Fruit fly (Drosophila melanogaster) whole organism, embryonic: Measurements from ENCODE around the gene Rtc1.

Experiments
- Atf6 ChIP-seq: fragments of 200-800 bp; sonication (Bioruptor generic); IDR thresholded peaks from 2 replicates; pipeline ENCODE4 v1.3.6; 2022; ENCODE audit warnings: missing biosample characterization, missing genetic modification characterization
- CG10147 ChIP-seq: fragments of 200-800 bp; sonication (Bioruptor generic); optimal IDR thresholded peaks from 2 replicates; lab custom pipeline; 2019; ENCODE audit warnings: missing biosample characterization, mild to moderate bottlenecking, missing genetic modification characterization, moderate library complexity
- CG10543 ChIP-seq: fragments of 200-800 bp; sonication (Bioruptor generic); optimal IDR thresholded peaks from 3 replicates; lab custom pipeline; 2017; ENCODE audit warnings: missing biosample characterization, mild to moderate bottlenecking, missing genetic modification characterization, moderate library complexity
- CG11560 ChIP-seq: fragments of 200-800 bp; sonication (Bioruptor generic); IDR thresholded peaks from 3 replicates; pipeline ENCODE4 v1.3.6; 2022; ENCODE audit warnings: missing biosample characterization, missing genetic modification characterization
- CG14050 ChIP-seq: fragments of 200-800 bp; sonication (Bioruptor generic); IDR thresholded peaks from 3 replicates; pipeline ENCODE4 v1.3.6; 2022; ENCODE audit warnings: missing biosample characterization, missing genetic modification characterization
- CG14441 ChIP-seq: fragments of 200-800 bp; sonication (Bioruptor generic); IDR thresholded peaks from 2 replicates; pipeline ENCODE4 v1.3.6; 2022; ENCODE audit warnings: missing biosample characterization, missing genetic modification characterization
- CG17361 ChIP-seq: fragments of 200-800 bp; sonication (Bioruptor generic); IDR thresholded peaks from 3 replicates; pipeline ENCODE4 v1.3.6; 2022; ENCODE audit warnings: missing biosample characterization, missing genetic modification characterization
- CG18011 ChIP-seq: fragments of 200-800 bp; sonication (Bioruptor generic); optimal IDR thresholded peaks from 2 replicates; lab custom pipeline; 2017; ENCODE audit warnings: missing biosample characterization, missing genetic modification characterization, mild to moderate bottlenecking, moderate library complexity, missing genotype
- CG31388 ChIP-seq: fragments of 200-800 bp; sonication (Bioruptor generic); optimal IDR thresholded peaks from 2 replicates; lab custom pipeline; 2016; ENCODE audit warnings: missing biosample characterization, missing genetic modification characterization
- CG34376 ChIP-seq: fragments of 200-800 bp; sonication (Bioruptor generic); optimal IDR thresholded peaks from 2 replicates; lab custom pipeline; 2018; ENCODE audit warnings: missing biosample characterization, mild to moderate bottlenecking, missing genetic modification characterization
- CG3838 ChIP-seq: fragments of 200-800 bp; sonication (Bioruptor generic); optimal IDR thresholded peaks from 3 replicates; lab custom pipeline; 2016; ENCODE audit warnings: missing biosample characterization, missing genetic modification characterization
- CG4820 ChIP-seq: fragments of 200-800 bp; sonication (Bioruptor generic); optimal IDR thresholded peaks from 3 replicates; lab custom pipeline; 2016; ENCODE audit warnings: missing biosample characterization, missing genetic modification characterization
- CG6175 ChIP-seq: fragments of 200-800 bp; sonication (Bioruptor generic); IDR thresholded peaks from 3 replicates; pipeline ENCODE4 v1.3.6; 2022; ENCODE audit warnings: missing biosample characterization, missing genetic modification characterization
- CG6272 ChIP-seq: fragments of 200-800 bp; sonication (Bioruptor generic); IDR thresholded peaks from 2 replicates; pipeline ENCODE4 v1.3.6; 2022; ENCODE audit warnings: missing biosample characterization, missing genetic modification characterization
- CG7745 ChIP-seq: fragments of 200-800 bp; sonication (Bioruptor generic); optimal IDR thresholded peaks from 2 replicates; lab custom pipeline; 2018; ENCODE audit warnings: missing biosample characterization, mild to moderate bottlenecking, missing genetic modification characterization, moderate library complexity
- CG9437 ChIP-seq: fragments of 200-800 bp; sonication (Bioruptor generic); optimal IDR thresholded peaks from 2 replicates; lab custom pipeline; 2018; ENCODE audit warnings: missing biosample characterization, mild to moderate bottlenecking, missing genetic modification characterization
- CHES-1-like ChIP-seq: fragments of 200-800 bp; sonication (Bioruptor generic); optimal IDR thresholded peaks from 2 replicates; lab custom pipeline; 2016; ENCODE audit warnings: missing biosample characterization, missing genetic modification characterization
- Dll ChIP-seq: fragments of 200-800 bp; sonication (Bioruptor generic); IDR thresholded peaks from 4 replicates; pipeline ENCODE4 v1.3.6; 2022; ENCODE audit warnings: missing biosample characterization, missing genetic modification characterization; ENCODE audit not compliant: partially characterized antibody
- E2f2 ChIP-seq: fragments of 200-800 bp; sonication (Bioruptor generic); IDR thresholded peaks from 2 replicates; pipeline ENCODE4 v1.3.6; 2022; ENCODE audit warnings: missing biosample characterization, missing genetic modification characterization
- Elba2 ChIP-seq: fragments of 200-800 bp; sonication (Bioruptor generic); optimal IDR thresholded peaks from 3 replicates; lab custom pipeline; 2016; ENCODE audit warnings: missing biosample characterization, missing genetic modification characterization
- Gsc ChIP-seq: fragments of 200-800 bp; sonication (Bioruptor generic); IDR thresholded peaks from 2 replicates; pipeline ENCODE4 v1.3.6; 2022; ENCODE audit warnings: missing biosample characterization, missing genetic modification characterization
- HLHmδ ChIP-seq: fragments of 200-800 bp; sonication (Bioruptor generic); optimal IDR thresholded peaks from 2 replicates; lab custom pipeline; 2018; ENCODE audit warnings: missing biosample characterization, mild to moderate bottlenecking, missing genetic modification characterization, moderate library complexity
- Hr3 ChIP-seq: fragments of 200-800 bp; sonication (Bioruptor generic); optimal IDR thresholded peaks from 3 replicates; lab custom pipeline; 2016; ENCODE audit warnings: missing biosample characterization, missing genetic modification characterization
- Hr39 ChIP-seq: fragments of >200 bp; optimal IDR thresholded peaks from 2 replicates; lab custom pipeline; 2017
- Sox100B ChIP-seq: fragments of 200-800 bp; sonication (Bioruptor generic); optimal IDR thresholded peaks from 3 replicates; lab custom pipeline; 2018; ENCODE audit warnings: missing biosample characterization, mild to moderate bottlenecking, missing genetic modification characterization
- Xbp1 ChIP-seq: fragments of 200-800 bp; sonication (Bioruptor generic); optimal IDR thresholded peaks from 3 replicates; lab custom pipeline; 2016; ENCODE audit warnings: missing biosample characterization, mild to moderate bottlenecking, missing genetic modification characterization
- Xrp1 ChIP-seq: fragments of 200-800 bp; sonication (Bioruptor generic); IDR thresholded peaks from 2 replicates; pipeline ENCODE4 v1.3.6; 2022; ENCODE audit warnings: missing biosample characterization, missing genetic modification characterization
- abd-A ChIP-seq: fragments of 200-800 bp; sonication (Bioruptor generic); optimal IDR thresholded peaks from 3 replicates; lab custom pipeline; 2019; ENCODE audit warnings: missing biosample characterization, mild to moderate bottlenecking, missing genetic modification characterization, moderate library complexity
- al ChIP-seq: fragments of 200-800 bp; sonication (Bioruptor generic); IDR thresholded peaks from 2 replicates; pipeline ENCODE4 v1.3.6; 2022; ENCODE audit warnings: missing biosample characterization, missing genetic modification characterization
- aop ChIP-seq: fragments of 200-800 bp; sonication (Bioruptor generic); IDR thresholded peaks from 2 replicates; pipeline ENCODE4 v1.3.6; 2022; ENCODE audit warnings: missing biosample characterization, missing genetic modification characterization
- bab2 ChIP-seq: fragments of 200-800 bp; sonication (Bioruptor generic); optimal IDR thresholded peaks from 2 replicates; lab custom pipeline; 2016; ENCODE audit warnings: missing biosample characterization, missing genetic modification characterization
- br ChIP-seq: fragments of >200 bp; optimal IDR thresholded peaks from 2 replicates; lab custom pipeline; 2017
- chif ChIP-seq, 2 experiments: fragments of 200-800 bp; sonication (Bioruptor generic); optimal IDR thresholded peaks; 3 replicates each; lab custom pipeline; 2016; ENCODE audit warnings: missing biosample characterization in 2 of 2, missing genetic modification characterization in 2 of 2
- chn ChIP-seq: fragments of 200-800 bp; sonication (Bioruptor generic); optimal IDR thresholded peaks from 2 replicates; lab custom pipeline; 2016; ENCODE audit warnings: missing biosample characterization, missing genetic modification characterization
- crp ChIP-seq, 2 experiments: fragments of 200-800 bp; sonication (Bioruptor generic); optimal IDR thresholded peaks; 2 replicates in 1 of 2; 3 replicates in 1 of 2; lab custom pipeline; 2017; ENCODE audit warnings: missing biosample characterization in 2 of 2, missing genetic modification characterization in 2 of 2, mild to moderate bottlenecking in 1 of 2, moderate library complexity in 1 of 2
- da ChIP-seq: fragments of 200-800 bp; sonication (Bioruptor generic); optimal IDR thresholded peaks from 2 replicates; lab custom pipeline; 2016; ENCODE audit warnings: missing biosample characterization, missing genetic modification characterization
- ems ChIP-seq: fragments of 200-800 bp; sonication (Bioruptor generic); optimal IDR thresholded peaks from 3 replicates; lab custom pipeline; 2016; ENCODE audit warnings: missing biosample characterization, missing genetic modification characterization
- ewg ChIP-seq: fragments of 200-800 bp; sonication (Bioruptor generic); optimal IDR thresholded peaks from 3 replicates; lab custom pipeline; 2017; ENCODE audit warnings: mild to moderate bottlenecking, missing biosample characterization, missing genetic modification reagents, missing genetic modification characterization
- gcm ChIP-seq: fragments of 200-800 bp; sonication (Bioruptor generic); optimal IDR thresholded peaks from 2 replicates; lab custom pipeline; 2019; ENCODE audit warnings: missing biosample characterization, mild to moderate bottlenecking, missing genetic modification characterization, moderate library complexity
- gt ChIP-seq: fragments of 200-800 bp; sonication (Bioruptor generic); IDR thresholded peaks from 2 replicates; pipeline ENCODE4 v1.3.6; 2022; ENCODE audit warnings: missing biosample characterization, missing genetic modification characterization
- kah ChIP-seq: fragments of 200-800 bp; sonication (Bioruptor generic); optimal IDR thresholded peaks from 2 replicates; lab custom pipeline; 2018; ENCODE audit warnings: missing biosample characterization, mild to moderate bottlenecking, missing genetic modification characterization
- klu ChIP-seq: fragments of 200-800 bp; sonication (Bioruptor generic); IDR thresholded peaks from 2 replicates; pipeline ENCODE4 v1.3.6; 2022; ENCODE audit warnings: missing biosample characterization, missing genetic modification characterization
- mam ChIP-seq: fragments of 200-800 bp; sonication (Bioruptor generic); optimal IDR thresholded peaks from 3 replicates; lab custom pipeline; 2016; ENCODE audit warnings: missing biosample characterization, missing genetic modification characterization
- otp ChIP-seq: fragments of 200-800 bp; sonication (Bioruptor generic); IDR thresholded peaks from 3 replicates; pipeline ENCODE4, ENCODE4 v1.3.6; 2022; ENCODE audit warnings: missing biosample characterization, missing genetic modification characterization
- pfk ChIP-seq: fragments of 200-800 bp; sonication (Bioruptor generic); optimal IDR thresholded peaks from 2 replicates; lab custom pipeline; 2018; ENCODE audit warnings: missing biosample characterization, mild to moderate bottlenecking, missing genetic modification characterization, moderate library complexity
- sc ChIP-seq, 3 experiments: fragments of >200 bp in 2 of 3; fragments of 200-800 bp in 1 of 3; sonication (Bioruptor generic) in 1 of 3; optimal IDR thresholded peaks; 2 replicates in 2 of 3; 3 replicates in 1 of 3; lab custom pipeline; 2017; ENCODE audit warnings: mild to moderate bottlenecking in 1 of 3, missing biosample characterization in 1 of 3, missing genetic modification characterization in 1 of 3, missing genetic modification reagents in 1 of 3
- scrt ChIP-seq: fragments of 200-800 bp; sonication (Bioruptor generic); optimal IDR thresholded peaks from 2 replicates; lab custom pipeline; 2018; ENCODE audit warnings: missing biosample characterization, mild to moderate bottlenecking, missing genetic modification characterization, moderate library complexity
- sob ChIP-seq: fragments of 200-800 bp; sonication (Bioruptor generic); IDR thresholded peaks from 2 replicates; pipeline ENCODE4 v1.3.6; 2022; ENCODE audit warnings: missing biosample characterization, missing genetic modification characterization
- sqz ChIP-seq: fragments of 200-800 bp; sonication (Bioruptor generic); optimal IDR thresholded peaks from 3 replicates; lab custom pipeline; 2018; ENCODE audit warnings: missing biosample characterization, mild to moderate bottlenecking, missing genetic modification characterization
- vnd ChIP-seq: fragments of 200-800 bp; sonication (Bioruptor generic); IDR thresholded peaks from 3 replicates; pipeline ENCODE4 v1.3.6; 2022; ENCODE audit warnings: missing biosample characterization, missing genetic modification characterization; ENCODE audit not compliant: partially characterized antibody
- vvl ChIP-seq: fragments of 200-800 bp; sonication (Bioruptor generic); IDR thresholded peaks from 2 replicates; pipeline ENCODE4 v1.3.6; 2022; ENCODE audit warnings: missing biosample characterization, missing genetic modification characterization

Rtc1 gene

DNA sequence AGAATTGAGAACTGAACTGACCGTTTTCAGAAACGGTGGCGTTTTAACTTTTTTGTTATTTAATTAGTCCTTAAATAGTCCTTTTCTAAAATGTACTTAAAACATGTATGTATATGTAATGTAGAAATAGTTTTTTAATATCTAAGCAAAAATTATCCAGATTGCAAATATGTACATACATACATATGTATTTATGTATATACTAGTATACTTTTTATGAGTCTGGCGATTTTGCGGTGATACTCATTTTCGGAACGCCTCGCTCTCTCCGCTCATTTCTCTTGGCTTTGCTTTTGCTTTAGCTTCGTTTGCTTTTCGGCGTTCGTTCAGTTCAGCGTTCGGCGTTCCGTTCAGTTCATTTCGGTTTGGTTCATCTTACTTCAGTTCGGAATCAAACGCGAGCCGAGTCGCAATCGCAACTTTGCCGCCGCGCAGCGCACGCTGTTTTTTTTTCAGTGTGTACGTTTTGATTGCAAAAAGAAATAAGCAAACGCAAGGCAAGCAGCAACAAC, 5.4 kb downstream of the Rtc1 start, which contains the start of gene rdgB (continued):
- TF ChIP-seq crp (GFP tag; optimal IDR thresholded peaks at IDR 0.05; lab: Kevin White, UChicago), result peak in 1 of 2 experiments; percentile 37
- peak; percentile 40 for TF ChIP-seq mam (GFP tag; lab: Kevin White, UChicago)
- TF ChIP-seq Xbp1 (GFP tag; lab: Kevin White, UChicago), result peak; percentile 81
- TF ChIP-seq sob (GFP tag; lab: Robert Waterston, UW), result peak; percentile 83
- TF ChIP-seq otp, result no peak
- peak; percentile 70; the same call in 1 of the 2 replicates for TF ChIP-seq Atf6
- TF ChIP-seq Sox100B (GFP tag; lab: Kevin White, UChicago), result peak; percentile 92
- TF ChIP-seq CG18011, result no peak
- no peak for TF ChIP-seq Hr39 (lab: Kevin White, UChicago)
- TF ChIP-seq klu, result peak; percentile 62; the same call in 1 of the 2 replicates
- TF ChIP-seq CG14050, result 0 out of 3 replicates have a peak, but pooled peaks have one; percentile 18
- peak; percentile 62; the same call in 1 of the 2 replicates for TF ChIP-seq CG14441
- TF ChIP-seq abd-A (tag; lab: Kevin White, UChicago), result peak; percentile 78
- no peak for TF ChIP-seq CG6272 (GFP tag; lab: Robert Waterston, UW)
- peak; percentile 21 for TF ChIP-seq ems (GFP tag; lab: Kevin White, UChicago)
- no peak for TF ChIP-seq aop (GFP tag; lab: Robert Waterston, UW)
- TF ChIP-seq Dll (GFP tag; lab: Robert Waterston, UW), result no peak
- TF ChIP-seq pfk, result peak; percentile 77
- peak; percentile 70 for TF ChIP-seq CG34376 (GFP tag; lab: Kevin White, UChicago)
- TF ChIP-seq CG6175 (GFP tag; lab: Robert Waterston, UW), result no peak
- peak; percentile 85 for TF ChIP-seq ewg (GFP tag; lab: Kevin White, UChicago)
- TF ChIP-seq HLHmδ (GFP tag; lab: Kevin White, UChicago), result no peak
- TF ChIP-seq CHES-1-like (GFP tag; lab: Kevin White, UChicago), result no peak
- TF ChIP-seq Xrp1 (GFP tag; lab: Robert Waterston, UW), result peak; percentile 63
- TF ChIP-seq sqz (GFP tag; lab: Kevin White, UChicago), result peak; percentile 73
- no peak for TF ChIP-seq CG7745
- peak; percentile 37 for TF ChIP-seq bab2 (GFP tag; lab: Kevin White, UChicago)
- peak; percentile 77 for TF ChIP-seq CG4820 (GFP tag; lab: Kevin White, UChicago)
- TF ChIP-seq chif (GFP tag; optimal IDR thresholded peaks at IDR 0.05; lab: Kevin White, UChicago), result peak in 1 of 2 experiments; percentile 33
- TF ChIP-seq gt (GFP tag; lab: Robert Waterston, UW), result no peak
- TF ChIP-seq da (GFP tag; lab: Kevin White, UChicago), result no peak
- no peak for TF ChIP-seq sc (optimal IDR thresholded peaks at IDR 0.05; lab: Kevin White, UChicago)
- peak; percentile 60 for TF ChIP-seq sc (GFP tag; optimal IDR thresholded peaks at IDR 0.05; lab: Kevin White, UChicago)
- TF ChIP-seq kah, result peak; percentile 6
- TF ChIP-seq Gsc (GFP tag; lab: Robert Waterston, UW), result 0 out of 2 replicates have a peak, but pooled peaks have one; percentile 29
- peak; percentile 78 for TF ChIP-seq CG10147 (GFP tag; lab: Kevin White, UChicago)
- peak; percentile 77 for TF ChIP-seq Hr3 (GFP tag; lab: Kevin White, UChicago)
- peak; percentile 68 for TF ChIP-seq gcm (GFP tag; lab: Kevin White, UChicago)
- TF ChIP-seq chn, result peak; percentile 33
- peak; percentile 44; the same call in 1 of the 2 replicates for TF ChIP-seq E2f2
- TF ChIP-seq vvl, result peak; percentile 83; the same call in 1 of the 2 replicates
- TF ChIP-seq Elba2 (GFP tag; lab: Kevin White, UChicago), result no peak
- TF ChIP-seq al (GFP tag; lab: Robert Waterston, UW), result peak; percentile 64
- no peak for TF ChIP-seq vnd (GFP tag; lab: Robert Waterston, UW)
- peak; percentile 58 for TF ChIP-seq scrt (GFP tag; lab: Kevin White, UChicago)
- TF ChIP-seq br (lab: Kevin White, UChicago), result no peak
- peak; percentile 89 for TF ChIP-seq CG10543
- TF ChIP-seq CG9437, result peak; percentile 76
- no peak for TF ChIP-seq CG3838 (GFP tag; lab: Kevin White, UChicago)
- TF ChIP-seq CG11560 (tag; lab: Robert Waterston, UW), result no peak
- peak; percentile 94 for TF ChIP-seq CG17361 (GFP tag; lab: Robert Waterston, UW)
- TF ChIP-seq CG31388, result no peak
